Worm (Caenorhabditis elegans) whole organism, L1 larva: ENCODE results near the gene F37A8.5.

Experiments used
- C04F5.9 ChIP-seq: sonication (generic microtip); optimal IDR thresholded peaks from 2 replicates; lab custom pipeline; 2016; ENCODE audit warnings: missing genetic modification characterization, missing compliant biosample characterization
- aha-1 ChIP-seq: fragments of 150-350 bp; optimal IDR thresholded peaks from 2 replicates; lab custom pipeline; 2014; ENCODE audit warnings: missing biosample characterization, missing genetic modification characterization
- alr-1 ChIP-seq: fragments of 200-800 bp; sonication (Bioruptor generic); optimal IDR thresholded peaks from 2 replicates; lab custom pipeline; 2018; ENCODE audit warnings: borderline replicate concordance, mild to moderate bottlenecking, missing genetic modification characterization, missing compliant biosample characterization
- ama-1 ChIP-seq: fragments of 150-350 bp; optimal IDR thresholded peaks from 2 replicates; lab custom pipeline; 2014
- blmp-1 ChIP-seq: fragments of 150-350 bp; optimal IDR thresholded peaks from 2 replicates; lab custom pipeline; 2014; ENCODE audit warnings: missing biosample characterization, missing genetic modification characterization
- ceh-63 ChIP-seq: fragments of 200-800 bp; sonication (Bioruptor generic); optimal IDR thresholded peaks from 2 replicates; lab custom pipeline; 2018; ENCODE audit warnings: mild to moderate bottlenecking, missing genetic modification characterization, missing compliant biosample characterization
- ceh-8 ChIP-seq: fragments of 200-800 bp; sonication (Bioruptor generic); optimal IDR thresholded peaks from 2 replicates; lab custom pipeline; 2018; ENCODE audit warnings: mild to moderate bottlenecking, missing genetic modification characterization, moderate library complexity, missing compliant biosample characterization
- ceh-82 ChIP-seq, 3 experiments: fragments of 150-350 bp in 1 of 3; sonication (generic microtip) in 2 of 3; optimal IDR thresholded peaks; 2 replicates each; lab custom pipeline; 2014 to 2017; ENCODE audit warnings: missing biosample characterization in 3 of 3, missing genetic modification characterization in 3 of 3
- dpl-1 ChIP-seq, 3 experiments: fragments of 150-350 bp in 2 of 3; sonication (generic microtip) in 1 of 3; optimal IDR thresholded peaks; 2 replicates each; lab custom pipeline; 2014 to 2017; ENCODE audit warnings: missing biosample characterization in 3 of 3, missing genetic modification characterization in 3 of 3, missing genetic modification reagents in 3 of 3
- dsc-1 ChIP-seq: sonication (generic microtip); optimal IDR thresholded peaks from 2 replicates; lab custom pipeline; 2016; ENCODE audit warnings: mild to moderate bottlenecking, missing genetic modification characterization, missing compliant biosample characterization
- efl-1 ChIP-seq, 4 experiments: fragments of 150-350 bp; optimal IDR thresholded peaks in 3 of 4; peaks in 1 of 4; 1 replicate in 1 of 4; 2 replicates in 3 of 4; lab custom pipeline; 2014; ENCODE audit warnings: missing biosample characterization in 2 of 4, missing genetic modification characterization in 2 of 4, missing genetic modification reagents in 2 of 4
- egl-27 ChIP-seq, 2 experiments: fragments of 150-350 bp in 1 of 2; sonication (generic microtip); optimal IDR thresholded peaks; 3 replicates each; lab custom pipeline; 2017 to 2018; ENCODE audit warnings: missing biosample characterization in 2 of 2, missing genetic modification characterization in 2 of 2, missing genetic modification reagents in 2 of 2
- elt-2 ChIP-seq: sonication (generic microtip); optimal IDR thresholded peaks from 2 replicates; lab custom pipeline; 2016; ENCODE audit warnings: missing genetic modification characterization, mild to moderate bottlenecking, inconsistent platforms, missing compliant biosample characterization, missing genetic modification reagents
- elt-3 ChIP-seq, 6 experiments: fragments of 150-350 bp in 1 of 6; sonication (generic microtip); optimal IDR thresholded peaks; 2 replicates each; lab custom pipeline; 2017 to 2018; ENCODE audit warnings: missing biosample characterization in 6 of 6, missing genetic modification characterization in 6 of 6, inconsistent platforms in 1 of 6
- ets-5 ChIP-seq: fragments of 200-800 bp; sonication (Bioruptor generic); IDR thresholded peaks from 2 replicates; pipeline ENCODE4 v1.3.6; 2022; ENCODE audit warnings: missing genetic modification characterization, missing compliant biosample characterization
- hlh-17 ChIP-seq: fragments of 200-800 bp; sonication (Bioruptor generic); optimal IDR thresholded peaks from 2 replicates; lab custom pipeline; 2018; ENCODE audit warnings: missing genetic modification characterization, mild to moderate bottlenecking, missing compliant biosample characterization, moderate library complexity, borderline replicate concordance
- irx-1 ChIP-seq: sonication (generic microtip); optimal IDR thresholded peaks from 2 replicates; lab custom pipeline; 2016; ENCODE audit warnings: missing genetic modification characterization, missing compliant biosample characterization
- lin-14 ChIP-seq: fragments of 200-800 bp; sonication (Bioruptor generic); optimal IDR thresholded peaks from 2 replicates; lab custom pipeline; 2018; ENCODE audit warnings: mild to moderate bottlenecking, missing genetic modification characterization, moderate library complexity, missing compliant biosample characterization
- lin-35 ChIP-seq, 2 experiments: fragments of 150-350 bp; optimal IDR thresholded peaks; 2 replicates each; lab custom pipeline; 2014; ENCODE audit warnings: missing biosample characterization in 2 of 2, missing genetic modification characterization in 2 of 2, missing genetic modification reagents in 2 of 2
- lsy-2 ChIP-seq, 2 experiments: fragments of 150-350 bp; optimal IDR thresholded peaks; 2 replicates each; lab custom pipeline; 2014; ENCODE audit warnings: missing biosample characterization in 2 of 2, missing genetic modification characterization in 2 of 2
- mdl-1 ChIP-seq, 2 experiments: fragments of 150-350 bp; optimal IDR thresholded peaks; 2 replicates each; lab custom pipeline; 2014 to 2017; ENCODE audit warnings: missing biosample characterization in 2 of 2, missing genetic modification characterization in 2 of 2, inconsistent platforms in 1 of 2
- mep-1 ChIP-seq: fragments of 150-350 bp; optimal IDR thresholded peaks from 2 replicates; lab custom pipeline; 2014; ENCODE audit warnings: missing biosample characterization, missing genetic modification characterization
- nhr-11 ChIP-seq: fragments of 150-350 bp; optimal IDR thresholded peaks from 2 replicates; lab custom pipeline; 2014; ENCODE audit warnings: missing biosample characterization, missing genetic modification characterization
- nhr-12 ChIP-seq: sonication (generic microtip); optimal IDR thresholded peaks from 2 replicates; lab custom pipeline; 2017; ENCODE audit warnings: missing biosample characterization, missing genetic modification characterization
- nhr-19 ChIP-seq: fragments of 200-800 bp; sonication (Bioruptor generic); conservative IDR thresholded peaks from 2 replicates; pipeline ENCODE4 v1.3.6; 2022; ENCODE audit warnings: missing genetic modification characterization, missing compliant biosample characterization
- nhr-20 ChIP-seq: sonication (generic microtip); optimal IDR thresholded peaks from 2 replicates; lab custom pipeline; 2016; ENCODE audit warnings: mild to moderate bottlenecking, missing genetic modification characterization, missing compliant biosample characterization
- nhr-71 ChIP-seq: sonication (generic microtip); optimal IDR thresholded peaks from 2 replicates; lab custom pipeline; 2016; ENCODE audit warnings: mild to moderate bottlenecking, missing genetic modification characterization, moderate library complexity, missing compliant biosample characterization
- nhr-76 ChIP-seq: sonication (generic microtip); optimal IDR thresholded peaks from 2 replicates; lab custom pipeline; 2017; ENCODE audit warnings: missing biosample characterization, missing genetic modification characterization
- nhr-77 ChIP-seq: fragments of 150-350 bp; optimal IDR thresholded peaks from 2 replicates; lab custom pipeline; 2014; ENCODE audit warnings: missing biosample characterization, missing genetic modification characterization
- nhr-85 ChIP-seq: sonication (generic microtip); peaks from one replicate; lab custom pipeline; 2016; ENCODE audit warnings: missing genetic modification characterization, inconsistent platforms, missing compliant biosample characterization
- nhr-90 ChIP-seq: sonication (generic microtip); optimal IDR thresholded peaks from 2 replicates; lab custom pipeline; 2016; ENCODE audit warnings: mild to moderate bottlenecking, missing genetic modification characterization, missing compliant biosample characterization; ENCODE audit not compliant: poor library complexity
- pag-3 ChIP-seq: sonication (generic microtip); optimal IDR thresholded peaks from 2 replicates; lab custom pipeline; 2017; ENCODE audit warnings: missing genetic modification characterization, mild to moderate bottlenecking, missing compliant biosample characterization, antibody characterized with exemption, borderline replicate concordance; ENCODE audit not compliant: insufficient read depth
- rnt-1 ChIP-seq: sonication (generic microtip); optimal IDR thresholded peaks from 2 replicates; lab custom pipeline; 2016; ENCODE audit warnings: mild to moderate bottlenecking, missing genetic modification characterization, moderate library complexity, missing compliant biosample characterization
- skn-1 ChIP-seq: fragments of 150-350 bp; optimal IDR thresholded peaks from 2 replicates; lab custom pipeline; 2014; ENCODE audit warnings: missing biosample characterization, missing genetic modification characterization
- snu-23 ChIP-seq: sonication (generic microtip); optimal IDR thresholded peaks from 2 replicates; lab custom pipeline; 2016; ENCODE audit warnings: missing genetic modification characterization, missing compliant biosample characterization
- sptf-1 ChIP-seq: fragments of 150-350 bp; optimal IDR thresholded peaks from 2 replicates; lab custom pipeline; 2014; ENCODE audit warnings: missing biosample characterization, missing genetic modification characterization
- sup-37 ChIP-seq: fragments of 200-800 bp; sonication (Bioruptor generic); optimal IDR thresholded peaks from 2 replicates; lab custom pipeline; 2018; ENCODE audit warnings: mild to moderate bottlenecking, missing genetic modification characterization, missing compliant biosample characterization
- tlp-1 ChIP-seq: fragments of 150-350 bp; optimal IDR thresholded peaks from 2 replicates; lab custom pipeline; 2014; ENCODE audit warnings: missing biosample characterization, missing genetic modification characterization
- unc-130 ChIP-seq: fragments of 150-350 bp; optimal IDR thresholded peaks from 2 replicates; lab custom pipeline; 2017; ENCODE audit warnings: missing biosample characterization, missing genetic modification characterization, inconsistent platforms
- unc-30 ChIP-seq: sonication (generic microtip); optimal IDR thresholded peaks from 2 replicates; lab custom pipeline; 2017; ENCODE audit warnings: missing biosample characterization, missing genetic modification characterization
- unc-62 ChIP-seq: fragments of 150-350 bp; optimal IDR thresholded peaks from 2 replicates; lab custom pipeline; 2014; ENCODE audit warnings: missing biosample characterization, missing genetic modification reagents, missing genetic modification characterization
- unc-86 ChIP-seq: sonication (generic microtip); optimal IDR thresholded peaks from 2 replicates; lab custom pipeline; 2016; ENCODE audit warnings: missing genetic modification characterization, missing compliant biosample characterization
- unc-98 ChIP-seq: fragments of 200-800 bp; sonication (Bioruptor generic); IDR thresholded peaks from 2 replicates; pipeline ENCODE4 v1.3.6; 2022; ENCODE audit warnings: missing genetic modification characterization, missing compliant biosample characterization
- vab-15 ChIP-seq: sonication (generic microtip); optimal IDR thresholded peaks from 2 replicates; lab custom pipeline; 2017; ENCODE audit warnings: missing genotype, mild to moderate bottlenecking, missing genetic modification characterization, missing compliant biosample characterization
- xbp-1 ChIP-seq: sonication (generic microtip); optimal IDR thresholded peaks from 2 replicates; lab custom pipeline; 2016; ENCODE audit warnings: missing genetic modification characterization, missing compliant biosample characterization
- zag-1 ChIP-seq: fragments of 150-350 bp; optimal IDR thresholded peaks from 2 replicates; lab custom pipeline; 2014; ENCODE audit warnings: missing biosample characterization, missing genetic modification characterization

F37A8.5 gene

DNA sequence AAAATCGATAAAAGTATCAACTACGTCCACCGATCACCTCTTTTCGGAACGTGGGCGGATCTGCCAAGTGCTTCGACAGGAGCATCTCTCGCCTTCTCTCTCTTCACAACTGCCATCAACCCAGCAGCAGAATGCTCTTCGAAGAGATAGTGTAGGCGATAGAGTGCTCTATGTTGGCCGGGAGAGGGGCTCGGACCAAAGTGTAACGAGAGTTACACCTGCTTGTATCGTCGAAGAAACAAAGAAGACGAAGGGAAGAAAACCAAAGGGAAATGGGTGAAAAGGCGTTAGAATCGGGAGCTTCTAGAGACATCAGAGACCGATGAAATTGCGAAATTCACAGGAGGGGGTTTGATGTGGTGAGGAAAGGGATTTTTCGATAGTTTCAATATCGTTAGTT is 41.6 kb upstream of the F37A8.5 start:
- TF ChIP-seq lsy-2 (tag; optimal IDR thresholded peaks at IDR 0.05; lab: Kevin White, UChicago) (peak in 1 of 2 experiments; percentile 21), nhr-20 (tag; lab: Kevin White, UChicago) (peak; percentile 31), rnt-1 (tag; lab: Kevin White, UChicago) (peak; percentile 60), nhr-19 (GFP tag; lab: Robert Waterston, UW) (peak; percentile 18; the same call in 1 of the 2 replicates), pag-3 (tag; lab: Kevin White, UChicago) (peak; percentile 64), nhr-85 (tag; lab: Kevin White, UChicago) (no peak), ceh-82 (tag; optimal IDR thresholded peaks at IDR 0.05; lab: Kevin White, UChicago) (no peak), nhr-11 (tag; lab: Kevin White, UChicago) (no peak), lin-14 (peak; percentile 47), blmp-1 (tag; lab: Kevin White, UChicago) (no peak), elt-3 (tag; optimal IDR thresholded peaks at IDR 0.05; lab: Kevin White, UChicago) (no peak), nhr-71 (tag; lab: Kevin White, UChicago) (peak; percentile 37)

DNA sequence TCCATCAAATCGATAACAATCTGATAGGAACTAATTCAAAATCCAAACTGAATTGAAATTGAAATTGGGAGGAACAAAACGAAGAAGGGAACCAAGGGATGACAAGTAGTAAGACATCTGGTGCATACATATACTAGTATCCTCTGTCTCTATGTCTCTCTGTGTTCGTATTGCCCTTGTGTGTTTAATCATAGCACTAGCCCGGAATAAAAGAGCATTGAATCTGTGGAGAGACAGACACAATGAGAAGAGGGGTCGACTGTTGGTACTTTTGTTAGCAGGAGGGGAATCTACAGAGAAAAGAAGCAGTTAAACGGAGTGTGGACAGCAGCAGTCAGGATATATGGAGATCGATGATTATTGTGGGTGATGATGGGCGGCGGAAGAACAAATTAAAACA is 40.7 kb upstream of the F37A8.5 start:
- TF ChIP-seq mep-1 (tag; lab: Kevin White, UChicago) (peak; percentile 65), nhr-19 (GFP tag; lab: Robert Waterston, UW) (no peak), skn-1 (tag; lab: Kevin White, UChicago) (no peak), nhr-76 (tag; lab: Kevin White, UChicago) (no peak), blmp-1 (tag; lab: Kevin White, UChicago) (peak; percentile 44), ama-1 (lab: Kevin White, UChicago) (no peak), nhr-12 (no peak), nhr-77 (tag; lab: Kevin White, UChicago) (no peak), rnt-1 (tag; lab: Kevin White, UChicago) (peak; percentile 20), lin-35 (GFP tag; optimal IDR thresholded peaks at IDR 0.05; lab: Kevin White, UChicago) (peak in 1 of 2 experiments; percentile 23), tlp-1 (tag; lab: Kevin White, UChicago) (no peak), sup-37 (GFP tag; lab: Kevin White, UChicago) (no peak), alr-1 (tag; lab: Kevin White, UChicago) (no peak), nhr-11 (tag; lab: Kevin White, UChicago) (no peak), dsc-1 (tag; lab: Kevin White, UChicago) (peak; percentile 15), efl-1 (optimal IDR thresholded peaks at IDR 0.05; lab: Kevin White, UChicago) (peak in 1 of 2 experiments; percentile 16), efl-1 (GFP tag; optimal IDR thresholded peaks at IDR 0.05 in 1 of 2; lab: Kevin White, UChicago) (no peak), nhr-20 (tag; lab: Kevin White, UChicago) (no peak), nhr-90 (tag; lab: Kevin White, UChicago) (no peak), dpl-1 (GFP tag; optimal IDR thresholded peaks at IDR 0.05; lab: Kevin White, UChicago) (peak in 1 of 3 experiments; percentile 17), lin-14 (peak; percentile 58), lsy-2 (tag; optimal IDR thresholded peaks at IDR 0.05; lab: Kevin White, UChicago) (peak; percentile 4 to 19), sptf-1 (tag; lab: Kevin White, UChicago) (no peak), unc-30 (no peak), snu-23 (GFP tag; lab: Kevin White, UChicago) (peak; percentile 34), mdl-1 (tag; optimal IDR thresholded peaks at IDR 0.05; lab: Kevin White, UChicago) (no peak), egl-27 (tag; optimal IDR thresholded peaks at IDR 0.05; lab: Kevin White, UChicago) (no peak)

DNA sequence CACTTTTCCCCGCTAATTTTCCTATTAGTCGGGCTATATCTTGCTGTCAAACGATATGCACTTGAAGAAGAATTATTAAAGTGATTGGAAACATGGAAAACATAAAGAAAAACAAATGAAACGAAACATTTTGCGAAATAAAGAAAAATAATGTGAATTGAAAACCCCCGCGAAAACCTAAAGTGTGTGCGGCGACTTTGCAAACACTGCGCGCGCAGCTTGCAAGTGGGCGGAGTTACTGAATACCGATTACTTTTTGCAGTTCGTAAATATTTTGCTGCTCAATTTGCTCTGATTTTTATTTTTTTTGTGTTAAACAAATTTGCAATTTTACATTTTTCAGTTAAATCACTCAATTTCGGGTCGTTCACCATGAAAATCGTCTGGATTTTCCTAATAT is 39.8 kb upstream of the F37A8.5 start, which contains the start of gene ccdc-47:
Gene ccdc-47 (plus strand): TSS at position 344 of the 400 bp plus-strand sequence.
- TF ChIP-seq blmp-1 (tag; lab: Kevin White, UChicago): peak; percentile 62
- TF ChIP-seq ama-1 (lab: Kevin White, UChicago): no peak
- TF ChIP-seq hlh-17 (GFP tag; lab: Kevin White, UChicago): no peak
- no peak for TF ChIP-seq C04F5.9 (tag; lab: Kevin White, UChicago)
- no peak for TF ChIP-seq unc-30
- no peak for TF ChIP-seq sptf-1 (tag; lab: Kevin White, UChicago)
- TF ChIP-seq rnt-1 (tag; lab: Kevin White, UChicago): peak; percentile 81
- no peak for TF ChIP-seq vab-15 (tag; lab: Kevin White, UChicago)
- no peak for TF ChIP-seq unc-98 (GFP tag; lab: Robert Waterston, UW)
- TF ChIP-seq aha-1 (tag; lab: Kevin White, UChicago): no peak
- TF ChIP-seq elt-2 (tag; lab: Kevin White, UChicago): peak; percentile 16
- TF ChIP-seq ceh-8 (GFP tag; lab: Kevin White, UChicago): no peak
- no peak for TF ChIP-seq ceh-63 (GFP tag; lab: Kevin White, UChicago)
- no peak for TF ChIP-seq pag-3 (tag; lab: Kevin White, UChicago)
- TF ChIP-seq unc-86 (tag; lab: Kevin White, UChicago): peak; percentile 35
- peak; percentile 51 for TF ChIP-seq nhr-20 (tag; lab: Kevin White, UChicago)
- no peak for TF ChIP-seq unc-62 (GFP tag; lab: Kevin White, UChicago)
- TF ChIP-seq unc-130 (tag; lab: Kevin White, UChicago): peak; percentile 53
- peak; percentile 78 to 85 (median 84) for TF ChIP-seq dpl-1 (GFP tag; optimal IDR thresholded peaks at IDR 0.05; lab: Kevin White, UChicago)
- TF ChIP-seq xbp-1: peak; percentile 55
- TF ChIP-seq elt-3 (tag; optimal IDR thresholded peaks at IDR 0.05; lab: Kevin White, UChicago): peak in 1 of 6 experiments; percentile 70
- TF ChIP-seq irx-1 (tag; lab: Kevin White, UChicago): peak; percentile 42
- TF ChIP-seq zag-1: no peak
- TF ChIP-seq ets-5 (GFP tag; lab: Robert Waterston, UW): no peak
